Worm (Caenorhabditis elegans): ENCODE measurements around the gene Y8A9A.2.

DNA sequence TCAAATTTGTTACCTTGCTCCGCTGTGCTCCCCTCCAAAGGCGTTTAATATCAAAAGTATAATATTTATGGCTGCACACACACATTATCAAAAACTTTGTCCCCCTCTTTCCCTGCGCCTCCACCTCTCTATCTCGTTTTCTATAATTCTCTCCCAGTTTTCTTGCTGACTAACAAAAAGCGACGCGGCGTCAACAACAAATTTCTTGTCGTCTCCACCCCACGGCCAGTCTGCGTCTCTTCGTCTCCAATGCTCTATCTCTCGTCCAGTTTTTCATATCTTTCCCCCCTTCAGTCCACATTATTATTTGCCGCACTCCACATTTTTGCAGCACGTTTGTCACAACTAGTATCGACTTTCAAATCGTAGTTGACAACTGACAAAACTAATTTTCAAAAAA is 15.1 kb downstream of the Y8A9A.2 start:
- TF ChIP-seq nhr-12 (tag; optimal IDR thresholded peaks at IDR 0.05), result no peak
- peak in 1 of 2 experiments; percentile 59 for TF ChIP-seq lsy-2 (tag; optimal IDR thresholded peaks at IDR 0.05)
- no peak for TF ChIP-seq skn-1 (tag; optimal IDR thresholded peaks at IDR 0.05)
- no peak for TF ChIP-seq nhr-77 (tag; optimal IDR thresholded peaks at IDR 0.05)
- TF ChIP-seq nhr-23 (tag; optimal IDR thresholded peaks at IDR 0.05), result no peak
- no peak for TF ChIP-seq ama-1 (optimal IDR thresholded peaks at IDR 0.05)
- peak; percentile 39 for TF ChIP-seq lin-13 (GFP tag; optimal IDR thresholded peaks at IDR 0.05)
- TF ChIP-seq elt-3 (tag; optimal IDR thresholded peaks at IDR 0.05), result no peak
- TF ChIP-seq nhr-237 (tag; optimal IDR thresholded peaks at IDR 0.05), result no peak
- TF ChIP-seq dmd-4 (tag; optimal IDR thresholded peaks at IDR 0.05), result no peak
- TF ChIP-seq lin-39 (tag; optimal IDR thresholded peaks at IDR 0.05), result no peak
- TF ChIP-seq snpc-4 (tag; optimal IDR thresholded peaks at IDR 0.05), result no peak
- no peak for TF ChIP-seq unc-62 (GFP tag; optimal IDR thresholded peaks at IDR 0.05)
- TF ChIP-seq ztf-4 (tag; optimal IDR thresholded peaks at IDR 0.05), result no peak

All from whole organism, L2 larva.